Fruit fly (Drosophila melanogaster) whole organism, prepupa: Measurements from ENCODE around the gene eIF4H2.

Experiments used
- CG6163 ChIP-seq: fragments of 200-800 bp; sonication (Bioruptor generic); IDR thresholded peaks from 3 replicates; pipeline ENCODE4 v1.3.6; 2022; ENCODE audit warnings: missing biosample characterization, missing genetic modification characterization
- CG6808 ChIP-seq: fragments of 200-800 bp; sonication (Bioruptor generic); optimal IDR thresholded peaks from 3 replicates; lab custom pipeline; 2017; ENCODE audit warnings: missing biosample characterization, missing genetic modification characterization, mild to moderate bottlenecking, moderate library complexity, missing genetic modification reagents
- Eip78C ChIP-seq: fragments of 200-800 bp; sonication (Bioruptor generic); peaks from one replicate; lab custom pipeline; 2016; ENCODE audit warnings: missing biosample characterization, missing genetic modification characterization
- Ets96B ChIP-seq: fragments of 200-800 bp; optimal IDR thresholded peaks from 2 replicates; lab custom pipeline; 2019; ENCODE audit warnings: missing biosample characterization, mild to moderate bottlenecking, missing genetic modification characterization, moderate library complexity
- Lpt ChIP-seq: fragments of 200-800 bp; sonication (Bioruptor generic); optimal IDR thresholded peaks from 3 replicates; lab custom pipeline; 2016; ENCODE audit warnings: missing biosample characterization, missing genetic modification characterization
- dac ChIP-seq: fragments of 200-800 bp; sonication (Bioruptor generic); optimal IDR thresholded peaks from 2 replicates; lab custom pipeline; 2017; ENCODE audit warnings: missing biosample characterization, mild to moderate bottlenecking, missing genetic modification characterization
- fd59A ChIP-seq: fragments of 200-800 bp; sonication (Bioruptor generic); optimal IDR thresholded peaks from 2 replicates; lab custom pipeline; 2017; ENCODE audit warnings: missing biosample characterization, mild to moderate bottlenecking, missing genetic modification characterization, missing genetic modification reagents

DNA sequence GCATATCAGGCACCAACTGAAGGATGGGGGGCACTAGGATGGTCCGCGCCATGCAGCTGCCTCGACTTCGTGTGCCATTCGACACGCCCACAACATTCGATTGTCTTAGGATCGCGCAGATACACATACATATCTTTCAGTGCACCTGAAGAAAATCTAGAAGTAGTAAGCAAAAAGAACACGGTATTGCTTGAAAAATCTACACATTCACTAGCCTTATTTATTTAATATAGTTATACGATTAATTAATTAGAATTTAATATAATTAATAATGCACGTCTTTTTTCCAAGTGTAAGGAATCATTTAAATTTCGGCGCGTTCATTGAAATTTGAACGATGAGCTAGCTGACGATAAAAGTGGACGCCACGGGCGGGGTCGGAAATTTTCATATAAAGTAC is 8.7 kb downstream of the eIF4H2 start:
- no peak for TF ChIP-seq Ets96B
- no peak for TF ChIP-seq CG6808 (GFP tag; lab: Kevin White, UChicago)
- TF ChIP-seq Lpt: no peak
- TF ChIP-seq dac (GFP tag; lab: Kevin White, UChicago): no peak
- no peak for TF ChIP-seq CG6163 (GFP tag; lab: Robert Waterston, UW)
- TF ChIP-seq Eip78C: peak; percentile 22
- TF ChIP-seq fd59A (GFP tag; lab: Kevin White, UChicago): no peak
